Fruit fly (Drosophila melanogaster) whole organism, adult: ENCODE data around the gene Smu1.

Source experiments
- CG12768 ChIP-seq: fragments of 200-800 bp; sonication (Bioruptor generic); optimal IDR thresholded peaks from 2 replicates; lab custom pipeline; 2017; ENCODE audit warnings: missing biosample characterization, missing genetic modification characterization, mild to moderate bottlenecking, moderate library complexity, missing genetic modification reagents
- CG1620 ChIP-seq: fragments of 200-800 bp; sonication (Bioruptor generic); optimal IDR thresholded peaks from 2 replicates; lab custom pipeline; 2016; ENCODE audit warnings: missing biosample characterization, missing genetic modification characterization
- CG33017 ChIP-seq: fragments of 200-800 bp; sonication (Bioruptor generic); optimal IDR thresholded peaks from 2 replicates; lab custom pipeline; 2018; ENCODE audit warnings: missing biosample characterization, mild to moderate bottlenecking, missing genetic modification characterization, moderate library complexity
- CG7101 ChIP-seq: fragments of 200-800 bp; sonication (Bioruptor generic); optimal IDR thresholded peaks from 2 replicates; lab custom pipeline; 2018; ENCODE audit warnings: missing biosample characterization, mild to moderate bottlenecking, missing genetic modification characterization, moderate library complexity
- Clk ChIP-seq: fragments of 200-800 bp; sonication (Bioruptor generic); optimal IDR thresholded peaks from 2 replicates; lab custom pipeline; 2017; ENCODE audit warnings: missing biosample characterization, missing genetic modification characterization
- Hr96 ChIP-seq: fragments of 200-800 bp; sonication (Bioruptor generic); optimal IDR thresholded peaks from 2 replicates; lab custom pipeline; 2016; ENCODE audit warnings: missing biosample characterization, missing genetic modification characterization
- bab1 ChIP-seq: fragments of 200-800 bp; sonication (Bioruptor generic); optimal IDR thresholded peaks from 3 replicates; lab custom pipeline; 2019; ENCODE audit warnings: missing biosample characterization, mild to moderate bottlenecking, missing genetic modification characterization, moderate library complexity
- cic ChIP-seq: fragments of 200-800 bp; sonication (Bioruptor generic); optimal IDR thresholded peaks from 2 replicates; lab custom pipeline; 2017; ENCODE audit warnings: missing biosample characterization, mild to moderate bottlenecking, missing genetic modification characterization, moderate library complexity
- cnc ChIP-seq, 2 experiments: fragments of >200 bp; optimal IDR thresholded peaks; 2 replicates each; lab custom pipeline; 2017
- kay ChIP-seq: fragments of 200-800 bp; sonication (Bioruptor generic); peaks from one replicate; lab custom pipeline; 2016; ENCODE audit warnings: missing biosample characterization, missing genetic modification characterization, borderline replicate concordance
- ovo ChIP-seq: fragments of 200-800 bp; sonication (Bioruptor generic); optimal IDR thresholded peaks from 2 replicates; lab custom pipeline; 2016; ENCODE audit warnings: missing biosample characterization, missing genetic modification characterization
- pad ChIP-seq: fragments of 200-800 bp; sonication (Bioruptor generic); optimal IDR thresholded peaks from 3 replicates; lab custom pipeline; 2017; ENCODE audit warnings: missing biosample characterization, missing genetic modification characterization, mild to moderate bottlenecking, moderate library complexity, missing genetic modification reagents

DNA sequence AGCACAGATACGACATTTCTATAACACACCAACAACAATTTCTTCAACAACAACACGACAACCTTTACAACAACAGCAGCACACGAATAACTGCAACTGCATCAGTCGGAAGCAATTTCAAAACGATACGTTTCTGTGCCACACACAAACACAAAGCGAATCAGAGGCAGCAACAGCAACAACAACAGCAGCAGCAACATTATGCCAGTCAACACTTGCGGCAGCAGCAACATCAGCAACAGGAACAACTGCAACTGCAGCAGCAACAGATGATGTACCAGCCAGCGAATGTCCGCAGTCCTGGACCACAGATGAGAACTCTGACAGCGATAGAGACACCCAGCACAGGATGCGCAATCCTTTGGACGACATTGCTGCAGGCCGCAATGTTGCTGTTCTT, 33.8 kb downstream of the Smu1 start:
- no peak for TF ChIP-seq Clk
- TF ChIP-seq ovo (GFP tag; lab: Kevin White, UChicago), result no peak
- TF ChIP-seq cnc (optimal IDR thresholded peaks at IDR 0.05; lab: Kevin White, UChicago), result no peak
- TF ChIP-seq CG7101 (tag; lab: Kevin White, UChicago), result no peak
- TF ChIP-seq CG1620, result no peak
- TF ChIP-seq CG33017, result no peak
- no peak for TF ChIP-seq Hr96 (GFP tag; lab: Kevin White, UChicago)
- TF ChIP-seq kay (GFP tag; lab: Kevin White, UChicago), result no peak
- no peak for TF ChIP-seq cic
- no peak for TF ChIP-seq pad (GFP tag; lab: Kevin White, UChicago)
- TF ChIP-seq CG12768 (GFP tag; lab: Kevin White, UChicago), result no peak
- no peak for TF ChIP-seq bab1
